Worm (Caenorhabditis elegans) whole organism, L3 larva: ENCODE results near the gene snr-3.

ENCODE experiments used
- ama-1 ChIP-seq: fragments of 150-350 bp; optimal IDR thresholded peaks from 2 replicates; lab custom pipeline; 2018
- ceh-82 ChIP-seq: fragments of 150-350 bp; optimal IDR thresholded peaks from 2 replicates; lab custom pipeline; 2014; ENCODE audit warnings: missing biosample characterization, missing genetic modification characterization
- ceh-9 ChIP-seq: sonication (generic microtip); optimal IDR thresholded peaks from 2 replicates; lab custom pipeline; 2018; ENCODE audit warnings: missing biosample characterization, missing genetic modification characterization
- elt-1 ChIP-seq: fragments of 150-350 bp; optimal IDR thresholded peaks from 2 replicates; lab custom pipeline; 2014; ENCODE audit warnings: missing biosample characterization, missing genetic modification characterization
- lin-15B ChIP-seq: fragments of 150-350 bp; optimal IDR thresholded peaks from 2 replicates; lab custom pipeline; 2014; ENCODE audit warnings: missing biosample characterization, missing genetic modification characterization
- nhr-11 ChIP-seq: fragments of 150-350 bp; optimal IDR thresholded peaks from 2 replicates; lab custom pipeline; 2014; ENCODE audit warnings: missing biosample characterization, missing genetic modification characterization
- nhr-25 ChIP-seq: sonication (generic microtip); optimal IDR thresholded peaks from 2 replicates; lab custom pipeline; 2017; ENCODE audit warnings: missing biosample characterization, missing genetic modification characterization
- nhr-28 ChIP-seq: fragments of 150-350 bp; optimal IDR thresholded peaks from 2 replicates; lab custom pipeline; 2014; ENCODE audit warnings: missing biosample characterization, missing genetic modification characterization
- nhr-43 ChIP-seq: sonication (generic microtip); optimal IDR thresholded peaks from 2 replicates; lab custom pipeline; 2016; ENCODE audit warnings: mild to moderate bottlenecking, missing genetic modification characterization, missing compliant biosample characterization; ENCODE audit not compliant: poor library complexity, severe bottlenecking
- nhr-76 ChIP-seq: fragments of 150-350 bp; sonication (generic microtip); optimal IDR thresholded peaks from 5 replicates; lab custom pipeline; 2014; ENCODE audit warnings: missing biosample characterization, missing genetic modification characterization
- pha-4 ChIP-seq: fragments of 150-350 bp; optimal IDR thresholded peaks from 2 replicates; lab custom pipeline; 2014; ENCODE audit warnings: missing biosample characterization, missing genetic modification reagents, missing genetic modification characterization
- pqm-1 ChIP-seq: fragments of 150-350 bp; optimal IDR thresholded peaks from 2 replicates; lab custom pipeline; 2017; ENCODE audit warnings: missing biosample characterization, missing genetic modification characterization, inconsistent platforms
- skn-1 ChIP-seq: fragments of 150-350 bp; optimal IDR thresholded peaks from 2 replicates; lab custom pipeline; 2014; ENCODE audit warnings: missing biosample characterization, missing genetic modification characterization
- ztf-11 ChIP-seq: fragments of 150-350 bp; optimal IDR thresholded peaks from 2 replicates; lab custom pipeline; 2014; ENCODE audit warnings: missing biosample characterization, missing genetic modification characterization

DNA sequence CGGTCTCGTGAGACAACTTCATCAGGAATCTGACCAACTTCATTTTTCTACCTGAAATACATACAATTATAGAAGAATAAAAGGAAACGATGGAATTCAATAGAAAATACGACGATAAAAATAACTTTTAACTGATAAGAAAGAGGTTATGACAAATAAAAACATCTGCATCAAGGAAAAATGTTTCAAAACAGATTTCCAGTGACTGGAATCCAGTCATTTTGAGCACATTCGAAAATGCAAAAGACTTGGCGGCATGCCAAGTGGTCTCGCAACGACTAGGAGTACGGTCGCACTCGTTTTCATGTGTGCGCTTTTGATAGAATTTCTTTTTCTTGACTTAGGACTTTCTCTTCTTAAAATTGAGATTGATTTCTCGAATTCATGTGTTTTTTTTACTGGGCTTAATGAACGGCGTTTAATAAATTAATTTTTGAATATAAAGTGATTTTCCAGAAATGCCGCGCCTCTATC lies at the start of gene snr-3, which contains the start of gene rsp-5:
- TF ChIP-seq nhr-43 (tag; lab: Kevin White, UChicago) (peak; percentile 39), elt-1 (no peak), pha-4 (tag; lab: Kevin White, UChicago) (peak; percentile 81), lin-15B (tag; lab: Kevin White, UChicago) (peak; percentile 78), nhr-28 (tag; lab: Kevin White, UChicago) (no peak), ztf-11 (no peak), ama-1 (lab: Kevin White, UChicago) (no peak), ceh-9 (tag; lab: Kevin White, UChicago) (no peak), pqm-1 (tag; lab: Kevin White, UChicago) (peak; percentile 34), skn-1 (no peak), nhr-76 (tag; lab: Kevin White, UChicago) (no peak), nhr-25 (tag; lab: Kevin White, UChicago) (peak; percentile 85), ceh-82 (tag; lab: Kevin White, UChicago) (no peak), nhr-11 (tag; lab: Kevin White, UChicago) (no peak)
